Worm (Caenorhabditis elegans): Measurements from ENCODE around the gene F17A2.16.
"Not testable (repeated sequence)": the region's sequence is repeated elsewhere in the genome, so short reads cannot be mapped to it uniquely, and the experiment has no call there.

DNA sequence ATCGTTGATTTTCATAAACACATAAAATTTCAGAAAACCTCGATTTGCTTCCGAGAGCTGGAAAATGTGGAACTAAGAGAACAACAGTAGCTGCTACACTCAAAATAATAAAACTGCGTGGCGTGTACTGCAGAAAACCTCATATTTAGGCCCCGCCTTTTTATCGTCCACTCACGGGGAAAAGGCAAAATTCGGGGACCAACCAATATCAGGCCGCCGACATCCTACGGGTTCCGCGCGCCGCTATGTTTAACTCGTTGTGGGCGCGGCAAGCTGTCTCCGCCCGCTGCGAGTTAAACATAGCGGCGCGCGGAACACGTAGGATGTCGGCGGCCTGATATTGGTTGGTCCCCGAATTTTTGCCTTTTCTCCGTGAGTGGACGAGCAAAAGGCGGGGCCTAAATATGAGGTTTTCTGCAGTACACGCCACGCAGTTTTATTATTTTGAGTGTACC, at the start of gene F17A2.16:
- TF ChIP-seq nhr-179 (tag; optimal IDR thresholded peaks at IDR 0.05); F49E8.2 (tag; optimal IDR thresholded peaks at IDR 0.05; ENCODE audit: insufficient read depth); T07F8.4 (tag; optimal IDR thresholded peaks at IDR 0.05); ztf-3 (GFP tag; optimal IDR thresholded peaks at IDR 0.05); F10E7.11 (tag; optimal IDR thresholded peaks at IDR 0.05); unc-62 (GFP tag; optimal IDR thresholded peaks at IDR 0.05); ztf-22 (GFP tag; optimal IDR thresholded peaks at IDR 0.05): not testable (repeated sequence)

Data from whole organism, young adult.